Fruit fly (Drosophila melanogaster): ENCODE data around the gene Cen.

- TF ChIP-seq cnc (optimal IDR thresholded peaks at IDR 0.05) = no peak
- TF ChIP-seq CG7045 (GFP tag; optimal IDR thresholded peaks at IDR 0.05) = peak; percentile 49
- TF ChIP-seq Clk (GFP tag; optimal IDR thresholded peaks at IDR 0.05) = no peak
- TF ChIP-seq bab1 (GFP tag; optimal IDR thresholded peaks at IDR 0.05) = peak; percentile 1
- TF ChIP-seq pad (GFP tag; optimal IDR thresholded peaks at IDR 0.05) = no peak
- TF ChIP-seq kay (GFP tag; ENCODE audit: borderline replicate concordance) = peak; percentile 73
- TF ChIP-seq cic (GFP tag; optimal IDR thresholded peaks at IDR 0.05) = peak; percentile 56
- no peak for TF ChIP-seq ovo (GFP tag; optimal IDR thresholded peaks at IDR 0.05)
- TF ChIP-seq CG1620 (GFP tag; optimal IDR thresholded peaks at IDR 0.05) = no peak
- TF ChIP-seq CG7101 (tag; optimal IDR thresholded peaks at IDR 0.05) = no peak
- peak; percentile 31 for TF ChIP-seq Hr96 (GFP tag; optimal IDR thresholded peaks at IDR 0.05)
- TF ChIP-seq toe (GFP tag; optimal IDR thresholded peaks at IDR 0.05) = peak; percentile 10
Measured at dm6 chr2L:20714468-20715404, 33.1 kb upstream of the Cen start, which contains the start of gene Hr38.

Measured in whole organism, adult.